Fruit fly (Drosophila melanogaster) Kc167 (cell line): ENCODE results near the gene His3.3B.

Experiments
- Myc ChIP-seq: fragments of >200 bp; optimal IDR thresholded peaks from 2 replicates; lab custom pipeline; 2017; ENCODE audit warnings: missing external identifiers
- Sin3A ChIP-seq: fragments of >200 bp; optimal IDR thresholded peaks from 2 replicates; lab custom pipeline; 2018; ENCODE audit warnings: missing external identifiers
- h ChIP-seq: fragments of >200 bp; optimal IDR thresholded peaks from 3 replicates; lab custom pipeline; 2018; ENCODE audit warnings: missing external identifiers
- psq ChIP-seq: fragments of >200 bp; optimal IDR thresholded peaks from 2 replicates; lab custom pipeline; 2017; ENCODE audit warnings: missing external identifiers
- ttk ChIP-seq: sonication (Bioruptor generic); optimal IDR thresholded peaks from 2 replicates; lab custom pipeline; 2017; ENCODE audit warnings: missing external identifiers

DNA sequence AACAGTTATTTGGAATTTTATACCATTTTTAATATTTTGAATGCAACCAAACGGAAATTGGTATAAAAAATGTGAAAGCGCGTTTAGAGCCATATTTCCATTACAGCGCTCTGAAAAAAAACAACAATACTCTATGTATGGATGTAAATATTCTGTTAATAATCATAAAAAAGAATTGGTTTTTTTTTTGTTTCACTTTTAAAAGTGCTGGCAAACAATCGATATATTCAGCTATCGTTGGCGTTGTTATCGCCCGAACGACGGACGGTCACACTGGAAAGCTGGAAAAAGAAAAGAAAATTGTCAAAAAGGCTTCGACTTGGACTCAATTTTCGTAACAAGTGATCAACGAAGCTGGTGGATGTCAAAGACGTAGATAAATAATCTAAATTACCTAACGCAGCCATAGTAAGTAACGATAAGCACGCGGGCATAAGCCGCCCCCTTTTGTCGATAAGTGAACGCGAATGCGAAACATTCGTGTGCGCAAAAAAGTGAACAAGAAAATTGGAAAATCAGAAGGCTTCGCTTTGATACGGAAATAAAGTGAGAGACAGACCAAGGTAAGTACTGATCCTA is 14.2 kb downstream of the His3.3B start, which contains the start of gene CG7065:
- TF ChIP-seq h: no peak
- TF ChIP-seq Myc (lab: Kevin White, UChicago): no peak
- no peak for TF ChIP-seq ttk (lab: Kevin White, UChicago)
- TF ChIP-seq psq: no peak
- no peak for TF ChIP-seq Sin3A
